Worm (Caenorhabditis elegans): ENCODE measurements around the gene C34C6.9.

- no peak for TF ChIP-seq mml-1 (tag; optimal IDR thresholded peaks at IDR 0.05)
- peak; percentile 16 for TF ChIP-seq snpc-4 (tag; optimal IDR thresholded peaks at IDR 0.05)
- no peak for TF ChIP-seq elt-3 (tag; optimal IDR thresholded peaks at IDR 0.05)
- no peak for TF ChIP-seq ztf-4 (tag; optimal IDR thresholded peaks at IDR 0.05)
- TF ChIP-seq R02D3.7 (tag; optimal IDR thresholded peaks at IDR 0.05), result no peak
- no peak for TF ChIP-seq nhr-237 (tag; optimal IDR thresholded peaks at IDR 0.05)
- TF ChIP-seq ceh-82 (tag; optimal IDR thresholded peaks at IDR 0.05), result no peak
- no peak for TF ChIP-seq unc-39 (tag; optimal IDR thresholded peaks at IDR 0.05)
- no peak for TF ChIP-seq elt-1 (tag; optimal IDR thresholded peaks at IDR 0.05)
- TF ChIP-seq mdl-1 (tag; optimal IDR thresholded peaks at IDR 0.05), result no peak
Measured at ce11 chrII:8716231-8716878, 30.6 kb downstream of the C34C6.9 start, which contains the start of the genes cyn-11 and T01B7.5.

Data from whole organism, L3 larva.